Worm (Caenorhabditis elegans): ENCODE data around the gene T26H5.8.

- no peak for TF ChIP-seq tab-1 (GFP tag; IDR thresholded peaks at IDR 0.05)
- no peak for TF ChIP-seq cog-1 (tag; optimal IDR thresholded peaks at IDR 0.05)
- TF ChIP-seq med-1 (GFP tag; optimal IDR thresholded peaks at IDR 0.05; ENCODE audit: insufficient read depth): no peak
- no peak for TF ChIP-seq flt-1 (GFP tag; IDR thresholded peaks at IDR 0.05)
- TF ChIP-seq ztf-23 (GFP tag; IDR thresholded peaks at IDR 0.05): no peak
Observed at ce11 chrV:15426944-15427343, 5.6 kb downstream of the T26H5.8 start, which contains the start of gene fbxa-209.
